Worm (Caenorhabditis elegans) whole organism, L3 larva: ENCODE results near the gene F42D1.4.

Experiments used
- R02D3.7 ChIP-seq: fragments of 150-350 bp; optimal IDR thresholded peaks from 2 replicates; lab custom pipeline; 2014; ENCODE audit warnings: missing biosample characterization, missing genetic modification characterization
- ZK546.5 ChIP-seq: sonication (generic microtip); optimal IDR thresholded peaks from 2 replicates; lab custom pipeline; 2017; ENCODE audit warnings: missing biosample characterization, missing genetic modification characterization
- aly-2 ChIP-seq: fragments of 150-350 bp; optimal IDR thresholded peaks from 2 replicates; lab custom pipeline; 2014; ENCODE audit warnings: missing biosample characterization, missing genetic modification characterization
- ama-1 ChIP-seq: fragments of 150-350 bp; optimal IDR thresholded peaks from 2 replicates; lab custom pipeline; 2018
- ceh-16 ChIP-seq: sonication (generic microtip); optimal IDR thresholded peaks from 2 replicates; lab custom pipeline; 2017; ENCODE audit warnings: missing biosample characterization, missing genetic modification characterization
- ceh-28 ChIP-seq: fragments of 150-350 bp; optimal IDR thresholded peaks from 2 replicates; lab custom pipeline; 2014; ENCODE audit warnings: missing biosample characterization, missing genetic modification reagents, missing genetic modification characterization
- ceh-82 ChIP-seq: fragments of 150-350 bp; optimal IDR thresholded peaks from 2 replicates; lab custom pipeline; 2014; ENCODE audit warnings: missing biosample characterization, missing genetic modification characterization
- ceh-9 ChIP-seq: sonication (generic microtip); optimal IDR thresholded peaks from 2 replicates; lab custom pipeline; 2018; ENCODE audit warnings: missing biosample characterization, missing genetic modification characterization
- daf-12 ChIP-seq: fragments of 150-350 bp; optimal IDR thresholded peaks from 2 replicates; lab custom pipeline; 2014; ENCODE audit warnings: missing biosample characterization, missing genetic modification reagents, missing genetic modification characterization
- egl-27 ChIP-seq: sonication (generic microtip); optimal IDR thresholded peaks from 4 replicates; lab custom pipeline; 2017; ENCODE audit warnings: missing biosample characterization, missing genetic modification reagents, missing genetic modification characterization
- egl-5 ChIP-seq: fragments of 150-350 bp; optimal IDR thresholded peaks from 2 replicates; lab custom pipeline; 2017; ENCODE audit warnings: missing biosample characterization, missing genetic modification reagents, missing genetic modification characterization, inconsistent platforms
- elt-1 ChIP-seq: fragments of 150-350 bp; optimal IDR thresholded peaks from 2 replicates; lab custom pipeline; 2014; ENCODE audit warnings: missing biosample characterization, missing genetic modification characterization
- elt-2 ChIP-seq: sonication (generic microtip); optimal IDR thresholded peaks from 2 replicates; lab custom pipeline; 2016; ENCODE audit warnings: missing genetic modification reagents, mild to moderate bottlenecking, missing genetic modification characterization, missing compliant biosample characterization
- elt-3 ChIP-seq, 3 experiments: fragments of 150-350 bp in 1 of 3; sonication (generic microtip) in 2 of 3; optimal IDR thresholded peaks; 2 replicates in 2 of 3; 4 replicates in 1 of 3; lab custom pipeline; 2014 to 2017; ENCODE audit warnings: missing biosample characterization in 3 of 3, missing genetic modification characterization in 3 of 3
- eor-1 ChIP-seq, 2 experiments: fragments of 150-350 bp; optimal IDR thresholded peaks; 2 replicates each; lab custom pipeline; 2014 to 2018; ENCODE audit warnings: missing biosample characterization in 2 of 2, missing genetic modification characterization in 2 of 2
- fkh-2 ChIP-seq: fragments of 150-350 bp; optimal IDR thresholded peaks from 2 replicates; lab custom pipeline; 2014; ENCODE audit warnings: missing biosample characterization, missing genetic modification reagents, missing genetic modification characterization
- fos-1 ChIP-seq: fragments of 150-350 bp; optimal IDR thresholded peaks from 2 replicates; lab custom pipeline; 2014; ENCODE audit warnings: missing biosample characterization, missing genetic modification characterization
- hmg-11 ChIP-seq: sonication (generic microtip); optimal IDR thresholded peaks from 2 replicates; lab custom pipeline; 2016; ENCODE audit warnings: missing genetic modification characterization, missing compliant biosample characterization
- jun-1 ChIP-seq: fragments of 150-350 bp; optimal IDR thresholded peaks from 2 replicates; lab custom pipeline; 2014; ENCODE audit warnings: missing biosample characterization, missing genetic modification reagents, missing genetic modification characterization
- lin-39 ChIP-seq: fragments of 150-350 bp; optimal IDR thresholded peaks from 2 replicates; lab custom pipeline; 2018; ENCODE audit warnings: missing biosample characterization, missing genetic modification reagents, missing genetic modification characterization
- lsy-12 ChIP-seq: sonication (generic microtip); optimal IDR thresholded peaks from 2 replicates; lab custom pipeline; 2016; ENCODE audit warnings: mild to moderate bottlenecking, missing genetic modification characterization, missing compliant biosample characterization
- mdl-1 ChIP-seq: fragments of 150-350 bp; optimal IDR thresholded peaks from 2 replicates; lab custom pipeline; 2014; ENCODE audit warnings: missing biosample characterization, missing genetic modification characterization
- mml-1 ChIP-seq: fragments of 150-350 bp; sonication (generic microtip); optimal IDR thresholded peaks from 3 replicates; lab custom pipeline; 2014; ENCODE audit warnings: missing biosample characterization, missing genetic modification characterization
- nfya-1 ChIP-seq: sonication (generic microtip); optimal IDR thresholded peaks from 2 replicates; lab custom pipeline; 2017; ENCODE audit warnings: missing genetic modification characterization, mild to moderate bottlenecking, missing compliant biosample characterization, antibody characterized with exemption, moderate library complexity; ENCODE audit not compliant: insufficient read depth
- nhr-12 ChIP-seq: fragments of 150-350 bp; optimal IDR thresholded peaks from 2 replicates; lab custom pipeline; 2014; ENCODE audit warnings: missing biosample characterization, missing genetic modification characterization
- nhr-23 ChIP-seq: fragments of 150-350 bp; optimal IDR thresholded peaks from 2 replicates; lab custom pipeline; 2014; ENCODE audit warnings: missing biosample characterization, missing genetic modification reagents, missing genetic modification characterization
- nhr-237 ChIP-seq: fragments of 150-350 bp; optimal IDR thresholded peaks from 2 replicates; lab custom pipeline; 2014; ENCODE audit warnings: missing biosample characterization, missing genetic modification characterization
- nhr-25 ChIP-seq: sonication (generic microtip); optimal IDR thresholded peaks from 2 replicates; lab custom pipeline; 2017; ENCODE audit warnings: missing biosample characterization, missing genetic modification characterization
- nhr-28 ChIP-seq: fragments of 150-350 bp; optimal IDR thresholded peaks from 2 replicates; lab custom pipeline; 2014; ENCODE audit warnings: missing biosample characterization, missing genetic modification characterization
- nhr-43 ChIP-seq: sonication (generic microtip); optimal IDR thresholded peaks from 2 replicates; lab custom pipeline; 2016; ENCODE audit warnings: mild to moderate bottlenecking, missing genetic modification characterization, missing compliant biosample characterization; ENCODE audit not compliant: poor library complexity, severe bottlenecking
- nhr-76 ChIP-seq: fragments of 150-350 bp; sonication (generic microtip); optimal IDR thresholded peaks from 5 replicates; lab custom pipeline; 2014; ENCODE audit warnings: missing biosample characterization, missing genetic modification characterization
- nhr-77 ChIP-seq: fragments of 150-350 bp; optimal IDR thresholded peaks from 2 replicates; lab custom pipeline; 2014; ENCODE audit warnings: missing biosample characterization, missing genetic modification characterization
- pha-4 ChIP-seq: fragments of 150-350 bp; optimal IDR thresholded peaks from 2 replicates; lab custom pipeline; 2014; ENCODE audit warnings: missing biosample characterization, missing genetic modification reagents, missing genetic modification characterization
- pqm-1 ChIP-seq: fragments of 150-350 bp; optimal IDR thresholded peaks from 2 replicates; lab custom pipeline; 2017; ENCODE audit warnings: missing biosample characterization, missing genetic modification characterization, inconsistent platforms
- sea-2 ChIP-seq: fragments of 150-350 bp; sonication (generic microtip); optimal IDR thresholded peaks from 4 replicates; lab custom pipeline; 2014; ENCODE audit warnings: missing biosample characterization, missing genetic modification reagents, missing genetic modification characterization
- skn-1 ChIP-seq: fragments of 150-350 bp; optimal IDR thresholded peaks from 2 replicates; lab custom pipeline; 2014; ENCODE audit warnings: missing biosample characterization, missing genetic modification characterization
- snpc-4 ChIP-seq: fragments of 150-350 bp; optimal IDR thresholded peaks from 2 replicates; lab custom pipeline; 2014; ENCODE audit warnings: missing biosample characterization, missing genetic modification characterization
- tbx-2 ChIP-seq: sonication (generic microtip); optimal IDR thresholded peaks from 2 replicates; lab custom pipeline; 2016; ENCODE audit warnings: mild to moderate bottlenecking, missing genetic modification characterization, missing compliant biosample characterization
- unc-39 ChIP-seq: sonication (generic microtip); optimal IDR thresholded peaks from 4 replicates; lab custom pipeline; 2017; ENCODE audit warnings: missing biosample characterization, missing genetic modification characterization
- unc-62 ChIP-seq: fragments of 150-350 bp; sonication (generic microtip); optimal IDR thresholded peaks from 4 replicates; lab custom pipeline; 2014; ENCODE audit warnings: missing biosample characterization, missing genetic modification reagents, missing genetic modification characterization
- zag-1 ChIP-seq: fragments of 150-350 bp; optimal IDR thresholded peaks from 2 replicates; lab custom pipeline; 2014; ENCODE audit warnings: missing biosample characterization, missing genetic modification characterization
- ztf-11 ChIP-seq: fragments of 150-350 bp; optimal IDR thresholded peaks from 2 replicates; lab custom pipeline; 2014; ENCODE audit warnings: missing biosample characterization, missing genetic modification characterization
- ztf-4 ChIP-seq: fragments of 150-350 bp; optimal IDR thresholded peaks from 2 replicates; lab custom pipeline; 2014; ENCODE audit warnings: missing biosample characterization, missing genetic modification characterization

F42D1.4 gene

DNA sequence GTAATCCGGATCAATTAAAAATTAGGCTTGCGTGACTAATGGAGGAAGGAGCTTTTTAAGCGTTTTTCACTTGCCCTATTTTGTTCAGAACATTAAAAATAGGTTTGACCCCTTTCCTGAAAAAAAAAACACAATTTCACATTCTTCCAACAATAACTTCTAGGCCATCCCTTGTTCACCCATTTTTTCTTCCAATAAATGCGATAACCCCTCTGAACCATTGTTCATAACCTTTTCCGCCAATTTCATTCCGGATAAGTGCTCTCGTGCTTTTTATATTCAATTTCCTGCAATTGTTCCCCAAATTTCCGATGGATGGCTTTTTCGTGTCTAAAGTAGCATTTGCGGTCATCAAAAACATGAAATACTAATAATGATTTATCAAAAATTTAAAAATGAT, 8.4 kb downstream of the F42D1.4 start:
- TF ChIP-seq tbx-2 (peak; percentile 36), nhr-77 (tag; lab: Kevin White, UChicago) (no peak), pqm-1 (tag; lab: Kevin White, UChicago) (no peak), pha-4 (peak; percentile 25), nhr-28 (tag; lab: Kevin White, UChicago) (no peak), ama-1 (lab: Kevin White, UChicago) (peak; percentile 72), aly-2 (tag; lab: Kevin White, UChicago) (peak; percentile 31), nhr-23 (tag; lab: Kevin White, UChicago) (peak; percentile 26), unc-62 (no peak), ztf-11 (no peak), nhr-43 (tag; lab: Kevin White, UChicago) (peak; percentile 74)

- no peak for TF ChIP-seq R02D3.7 (tag; lab: Kevin White, UChicago)
- no peak for TF ChIP-seq nhr-12 (tag; lab: Kevin White, UChicago)
- TF ChIP-seq ceh-9 (tag; lab: Kevin White, UChicago) = no peak
- TF ChIP-seq pqm-1 (tag; lab: Kevin White, UChicago) = peak; percentile 83
- peak; percentile 3 for TF ChIP-seq nfya-1 (tag; lab: Kevin White, UChicago)
- TF ChIP-seq elt-2 (tag; lab: Kevin White, UChicago) = peak; percentile 94
- TF ChIP-seq egl-5 = no peak
- no peak for TF ChIP-seq elt-3 (tag; optimal IDR thresholded peaks at IDR 0.05; lab: Kevin White, UChicago)
- TF ChIP-seq eor-1 (tag; optimal IDR thresholded peaks at IDR 0.05; lab: Kevin White, UChicago) = no peak
- no peak for TF ChIP-seq nhr-237 (tag; lab: Kevin White, UChicago)
- TF ChIP-seq zag-1 (tag; lab: Kevin White, UChicago) = no peak
- TF ChIP-seq snpc-4 (tag; lab: Kevin White, UChicago) = no peak
- TF ChIP-seq unc-62 = no peak
- no peak for TF ChIP-seq ceh-82 (tag; lab: Kevin White, UChicago)
- no peak for TF ChIP-seq skn-1 (tag; lab: Kevin White, UChicago)
- TF ChIP-seq daf-12 = no peak
- TF ChIP-seq jun-1 (tag; lab: Kevin White, UChicago) = peak; percentile 7
- TF ChIP-seq nhr-43 (tag; lab: Kevin White, UChicago) = peak; percentile 7
- peak; percentile 55 for TF ChIP-seq ama-1 (lab: Kevin White, UChicago)
- no peak for TF ChIP-seq fkh-2 (tag; lab: Kevin White, UChicago)
- TF ChIP-seq sea-2 (GFP tag; lab: Kevin White, UChicago) = no peak
- peak; percentile 29 for TF ChIP-seq pha-4
- no peak for TF ChIP-seq nhr-77 (tag; lab: Kevin White, UChicago)
Observed at ce11 chrX:14816717-14817116, 9.7 kb downstream of the F42D1.4 start.

ce11 chrX:14818464-14819259, 11.6 kb downstream of the F42D1.4 start, which contains the start of gene epn-1:
Gene epn-1, minus strand, starts transcription at chrX:14818514.
- TF ChIP-seq ceh-82 (tag; lab: Kevin White, UChicago) (peak; percentile 82), ceh-28 (tag; lab: Kevin White, UChicago) (peak; percentile 90), R02D3.7 (tag; lab: Kevin White, UChicago) (peak; percentile 82), tbx-2 (peak; percentile 94), aly-2 (tag; lab: Kevin White, UChicago) (no peak), pha-4 (peak; percentile 93), skn-1 (tag; lab: Kevin White, UChicago) (peak; percentile 64), ceh-16 (tag; lab: Kevin White, UChicago) (no peak), elt-1 (tag; lab: Kevin White, UChicago) (peak; percentile 82), snpc-4 (tag; lab: Kevin White, UChicago) (peak; percentile 69), ZK546.5 (tag; lab: Kevin White, UChicago) (no peak), sea-2 (GFP tag; lab: Kevin White, UChicago) (peak; percentile 70), elt-2 (tag; lab: Kevin White, UChicago) (peak; percentile 97), eor-1 (tag; optimal IDR thresholded peaks at IDR 0.05; lab: Kevin White, UChicago) (peak in 1 of 2 experiments; percentile 40), nhr-237 (tag; lab: Kevin White, UChicago) (peak; percentile 46), nhr-23 (tag; lab: Kevin White, UChicago) (peak; percentile 91), unc-62 (peak; percentile 96), ztf-4 (tag; lab: Kevin White, UChicago) (peak; percentile 77), elt-3 (tag; optimal IDR thresholded peaks at IDR 0.05; lab: Kevin White, UChicago) (peak in 2 of 3 experiments; percentile 66 to 73), egl-27 (tag; lab: Kevin White, UChicago) (peak; percentile 92), ceh-9 (tag; lab: Kevin White, UChicago) (no peak), nhr-43 (tag; lab: Kevin White, UChicago) (peak; percentile 91), ztf-11 (no peak), nhr-25 (tag; lab: Kevin White, UChicago) (peak; percentile 99), nhr-76 (tag; lab: Kevin White, UChicago) (peak; percentile 63), nhr-12 (tag; lab: Kevin White, UChicago) (no peak), hmg-11 (tag; lab: Kevin White, UChicago) (peak; percentile 95), egl-5 (peak; percentile 91), mml-1 (tag; lab: Kevin White, UChicago) (peak; percentile 73), lin-39 (tag; lab: Kevin White, UChicago) (peak; percentile 97), nfya-1 (tag; lab: Kevin White, UChicago) (peak; percentile 94), ama-1 (lab: Kevin White, UChicago) (no peak), unc-39 (tag; lab: Kevin White, UChicago) (no peak), fos-1 (tag; lab: Kevin White, UChicago) (peak; percentile 76), lsy-12 (tag; lab: Kevin White, UChicago) (peak; percentile 94), daf-12 (peak; percentile 84), mdl-1 (tag; lab: Kevin White, UChicago) (peak; percentile 99), zag-1 (tag; lab: Kevin White, UChicago) (peak; percentile 82)
